Worm (Caenorhabditis elegans): ENCODE results near the gene mut-14.

The mut-14 gene

DNA sequence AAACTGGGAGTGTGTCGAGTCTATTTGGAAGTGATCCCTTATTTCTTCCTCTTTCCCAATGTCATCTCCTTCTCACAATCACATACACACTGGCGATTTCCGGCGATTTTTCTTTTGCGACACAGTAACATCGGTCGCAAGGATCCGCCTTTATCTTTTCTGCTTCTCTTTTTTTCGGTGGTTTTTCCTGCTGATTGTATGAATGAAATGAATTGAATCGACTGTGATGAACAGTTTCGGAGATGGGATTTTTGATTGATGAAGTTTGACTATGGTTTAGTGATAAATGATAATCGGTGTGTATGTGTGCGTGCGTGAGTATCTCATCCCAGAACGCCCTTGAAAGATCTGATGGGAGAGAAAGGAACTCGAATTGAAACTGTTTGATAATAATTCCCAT lies 40.6 kb upstream of the mut-14 start (continued):
- TF ChIP-seq ceh-82 (tag; optimal IDR thresholded peaks at IDR 0.05) (no peak), nhr-25 (tag; optimal IDR thresholded peaks at IDR 0.05) (peak; percentile 41), sma-9 (GFP tag; optimal IDR thresholded peaks at IDR 0.05) (peak; percentile 58), sma-9 (tag; optimal IDR thresholded peaks at IDR 0.05) (no peak), Y55F3AM.14 (GFP tag; optimal IDR thresholded peaks at IDR 0.05) (no peak), dmd-4 (tag; optimal IDR thresholded peaks at IDR 0.05) (no peak), elt-3 (tag; optimal IDR thresholded peaks at IDR 0.05) (no peak), nhr-23 (tag; optimal IDR thresholded peaks at IDR 0.05) (no peak), sma-3 (GFP tag; optimal IDR thresholded peaks at IDR 0.05) (peak; percentile 62), sem-4 (tag; optimal IDR thresholded peaks at IDR 0.05) (no peak), ama-1 (optimal IDR thresholded peaks at IDR 0.05) (peak; percentile 57), lin-13 (GFP tag; optimal IDR thresholded peaks at IDR 0.05) (no peak), nhr-21 (tag; optimal IDR thresholded peaks at IDR 0.05) (peak; percentile 80), lsy-2 (tag; optimal IDR thresholded peaks at IDR 0.05) (no peak), ztf-11 (tag; optimal IDR thresholded peaks at IDR 0.05) (no peak), ceh-16 (tag; optimal IDR thresholded peaks at IDR 0.05) (no peak), mdl-1 (tag; optimal IDR thresholded peaks at IDR 0.05) (no peak), nhr-237 (tag; optimal IDR thresholded peaks at IDR 0.05) (no peak)

DNA sequence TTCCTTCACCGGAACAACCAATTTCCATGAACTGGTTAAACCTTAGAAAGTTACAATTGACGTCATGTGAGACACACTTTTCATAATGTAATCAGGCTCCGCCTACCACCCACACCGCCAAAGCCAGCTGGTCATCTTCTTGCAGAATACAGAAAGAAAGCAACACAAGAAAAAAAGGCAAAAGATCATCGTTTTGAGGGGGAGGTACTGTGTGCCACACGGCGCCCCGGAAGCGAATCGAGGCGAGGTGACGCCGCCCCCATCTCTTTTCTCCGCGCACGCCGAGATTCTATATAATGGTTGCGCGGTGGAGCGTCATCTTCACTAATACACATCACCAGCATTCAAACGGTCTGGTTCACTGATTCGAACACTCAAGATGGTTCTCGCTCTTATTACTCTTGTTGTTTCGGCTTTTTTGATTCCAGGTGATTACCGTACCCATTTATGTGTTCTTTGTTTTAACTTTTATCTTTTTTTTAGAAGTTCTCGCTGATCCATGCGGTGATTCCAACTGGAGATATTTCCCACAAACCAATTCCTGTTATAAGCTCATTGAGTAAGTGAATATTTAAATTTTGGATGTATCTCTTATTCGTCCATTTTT lies 39.4 kb upstream of the mut-14 start, which contains the start of gene clec-1:
Gene clec-1, plus strand, starts transcription at position 320 of the 607 bp plus-strand sequence.
- TF ChIP-seq sma-3 (GFP tag; optimal IDR thresholded peaks at IDR 0.05): peak; percentile 19
- TF ChIP-seq nhr-23 (tag; optimal IDR thresholded peaks at IDR 0.05): no peak
- no peak for TF ChIP-seq C34F6.9 (tag; optimal IDR thresholded peaks at IDR 0.05)

DNA sequence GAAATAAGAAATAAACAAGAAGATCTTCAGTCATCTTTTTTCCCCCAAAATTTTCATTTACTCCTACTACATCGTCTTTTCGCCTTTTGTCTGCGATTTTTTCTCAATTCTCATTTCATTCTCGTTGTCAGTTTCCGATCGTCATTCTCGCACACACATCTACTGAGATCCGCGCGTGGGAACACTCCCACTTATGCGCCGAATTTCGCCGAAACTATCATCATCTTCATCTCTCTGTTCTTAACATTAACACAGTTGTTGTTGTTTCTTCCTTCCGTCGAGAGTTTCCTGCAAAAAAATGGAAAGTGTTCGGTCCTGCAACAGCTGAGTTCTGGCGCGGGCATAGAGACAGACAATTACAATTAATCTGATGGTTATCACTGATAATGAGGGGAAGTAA lies 37.1 kb upstream of the mut-14 start:
- TF ChIP-seq egl-27 (tag; optimal IDR thresholded peaks at IDR 0.05) (peak; percentile 38), elt-3 (tag; optimal IDR thresholded peaks at IDR 0.05) (no peak), unc-39 (tag; optimal IDR thresholded peaks at IDR 0.05) (no peak), lsy-2 (tag; optimal IDR thresholded peaks at IDR 0.05) (no peak), mbf-1 (tag; optimal IDR thresholded peaks at IDR 0.05) (no peak), sma-3 (GFP tag; optimal IDR thresholded peaks at IDR 0.05) (peak; percentile 31), snpc-4 (tag; optimal IDR thresholded peaks at IDR 0.05) (no peak), ztf-4 (tag; optimal IDR thresholded peaks at IDR 0.05) (no peak), mdl-1 (tag; optimal IDR thresholded peaks at IDR 0.05) (peak in 1 of 2 experiments; percentile 13), ceh-16 (tag; optimal IDR thresholded peaks at IDR 0.05) (no peak), nhr-25 (tag; optimal IDR thresholded peaks at IDR 0.05) (no peak), lin-13 (GFP tag; optimal IDR thresholded peaks at IDR 0.05) (no peak), peb-1 (tag; optimal IDR thresholded peaks at IDR 0.05) (no peak), R02D3.7 (tag; optimal IDR thresholded peaks at IDR 0.05) (no peak), nhr-77 (tag; optimal IDR thresholded peaks at IDR 0.05) (no peak), ZK546.5 (tag; optimal IDR thresholded peaks at IDR 0.05) (no peak), alr-1 (tag; optimal IDR thresholded peaks at IDR 0.05) (no peak), nhr-129 (tag; optimal IDR thresholded peaks at IDR 0.05) (peak; percentile 4), nhr-21 (tag; optimal IDR thresholded peaks at IDR 0.05) (peak; percentile 23), mab-5 (tag; optimal IDR thresholded peaks at IDR 0.05) (no peak), Y55F3AM.14 (GFP tag; optimal IDR thresholded peaks at IDR 0.05) (peak; percentile 0), fos-1 (tag; optimal IDR thresholded peaks at IDR 0.05) (no peak), ztf-1 (GFP tag; conservative IDR thresholded peaks at IDR 0.05) (no peak), nhr-237 (tag; optimal IDR thresholded peaks at IDR 0.05) (no peak)

DNA sequence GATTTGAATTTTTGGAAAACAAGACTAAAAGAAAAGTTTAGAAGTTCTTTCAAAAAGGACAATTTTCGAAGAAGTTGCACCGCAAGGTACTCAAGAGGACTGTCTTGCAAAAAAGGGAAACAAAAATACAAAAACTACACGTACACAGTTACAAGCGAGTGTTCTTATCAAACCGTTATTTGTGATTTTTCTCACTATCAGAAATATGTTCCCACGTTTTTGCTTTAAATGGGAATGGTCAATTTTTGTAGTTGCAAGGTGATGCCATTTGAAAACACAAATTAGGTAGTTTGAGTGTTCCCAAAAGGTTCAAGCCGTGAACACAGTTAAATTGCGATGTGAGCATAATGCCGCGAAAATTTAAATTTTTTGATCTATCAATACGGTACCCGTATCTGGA lies 35.7 kb upstream of the mut-14 start:
- TF ChIP-seq ztf-1 (GFP tag; conservative IDR thresholded peaks at IDR 0.05) (no peak), fos-1 (tag; optimal IDR thresholded peaks at IDR 0.05) (peak; percentile 38)

DNA sequence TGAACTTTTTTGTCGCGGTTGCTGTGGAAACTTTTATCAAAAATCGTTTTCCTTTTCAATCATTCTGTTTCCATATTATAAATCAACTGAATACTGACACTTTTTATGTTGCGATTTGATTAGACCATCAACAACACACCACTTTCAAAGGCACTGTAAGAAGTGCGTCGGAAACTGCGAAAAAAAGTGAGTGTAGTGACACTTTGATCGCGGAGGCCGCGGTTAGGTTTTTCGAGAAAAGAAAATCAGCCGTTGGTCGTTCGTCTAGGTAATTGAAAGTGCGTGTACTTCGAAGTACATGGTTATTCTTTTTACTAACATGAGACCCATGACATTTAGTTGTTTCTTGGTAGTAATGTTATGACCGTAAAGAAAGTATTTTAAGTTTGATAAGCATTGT lies 35.1 kb upstream of the mut-14 start:
- no peak for TF ChIP-seq peb-1 (tag; optimal IDR thresholded peaks at IDR 0.05)
- peak; percentile 16 for TF ChIP-seq nhr-129 (tag; optimal IDR thresholded peaks at IDR 0.05)
- peak; percentile 46 for TF ChIP-seq blmp-1 (tag; optimal IDR thresholded peaks at IDR 0.05; ENCODE audit: insufficient read depth)
